Fruit fly (Drosophila melanogaster) whole organism, prepupa: ENCODE data around the gene CG9547.

Source experiments
- CG6276 ChIP-seq: fragments of 200-800 bp; sonication (Bioruptor generic); optimal IDR thresholded peaks from 2 replicates; lab custom pipeline; 2017; ENCODE audit warnings: missing biosample characterization, mild to moderate bottlenecking, missing genetic modification characterization
- CG7368 ChIP-seq: fragments of 200-800 bp; sonication (Bioruptor generic); optimal IDR thresholded peaks from 3 replicates; lab custom pipeline; 2016; ENCODE audit warnings: missing biosample characterization, missing genetic modification characterization
- Lpt ChIP-seq: fragments of 200-800 bp; sonication (Bioruptor generic); optimal IDR thresholded peaks from 3 replicates; lab custom pipeline; 2016; ENCODE audit warnings: missing biosample characterization, missing genetic modification characterization
- OdsH ChIP-seq: fragments of 200-800 bp; sonication (Bioruptor generic); optimal IDR thresholded peaks from 3 replicates; lab custom pipeline; 2016; ENCODE audit warnings: missing biosample characterization, missing genetic modification characterization
- fd59A ChIP-seq: fragments of 200-800 bp; sonication (Bioruptor generic); optimal IDR thresholded peaks from 2 replicates; lab custom pipeline; 2017; ENCODE audit warnings: missing biosample characterization, mild to moderate bottlenecking, missing genetic modification characterization, missing genetic modification reagents
- lz ChIP-seq: fragments of 200-800 bp; sonication (Bioruptor generic); optimal IDR thresholded peaks from 3 replicates; lab custom pipeline; 2016; ENCODE audit warnings: missing biosample characterization, missing genetic modification characterization
- spab ChIP-seq: fragments of 200-800 bp; sonication (Bioruptor generic); optimal IDR thresholded peaks from 2 replicates; lab custom pipeline; 2017; ENCODE audit warnings: missing biosample characterization, mild to moderate bottlenecking, missing genetic modification characterization, missing genetic modification reagents
- vri ChIP-seq: fragments of 200-800 bp; sonication (Bioruptor generic); optimal IDR thresholded peaks from 3 replicates; lab custom pipeline; 2016; ENCODE audit warnings: missing biosample characterization, mild to moderate bottlenecking, missing genetic modification characterization

DNA sequence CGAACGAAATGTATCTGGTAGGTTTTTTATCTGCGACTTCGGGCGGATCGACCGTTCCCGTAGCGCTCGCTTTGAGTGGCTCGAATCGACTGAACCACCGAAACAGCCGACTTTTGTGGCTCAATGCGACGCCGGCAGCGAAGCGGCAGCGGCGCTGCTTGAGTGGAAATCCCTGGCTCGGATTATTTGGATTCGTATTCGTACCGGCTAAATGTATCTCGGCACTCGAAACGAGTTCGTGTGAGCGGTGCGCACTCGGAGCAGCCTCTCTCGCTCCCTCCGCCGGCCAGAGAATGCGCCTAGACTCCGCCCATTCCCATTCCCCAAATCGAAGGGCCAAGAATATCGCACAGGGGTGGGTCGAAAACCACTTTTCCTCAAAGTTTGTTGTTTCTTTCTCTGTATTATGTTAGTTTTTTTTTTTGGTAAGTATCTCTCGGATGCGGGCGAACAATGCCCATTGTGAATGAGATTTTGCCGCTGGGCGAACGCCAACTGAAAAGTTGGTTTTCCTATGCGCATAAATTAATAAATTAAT, 41.8 kb upstream of the CG9547 start:
- TF ChIP-seq Lpt (no peak), vri (no peak), OdsH (GFP tag; lab: Kevin White, UChicago) (no peak), CG7368 (GFP tag; lab: Kevin White, UChicago) (no peak), fd59A (no peak), CG6276 (no peak), spab (no peak), lz (GFP tag; lab: Kevin White, UChicago) (no peak)
